Fruit fly (Drosophila melanogaster): ENCODE measurements around the gene tub.

- TF ChIP-seq h (optimal IDR thresholded peaks at IDR 0.05), result no peak
- TF ChIP-seq insv (optimal IDR thresholded peaks at IDR 0.05), result no peak
Observed at dm6 chr3R:4400497-4400833, 12.9 kb downstream of the tub start, which contains the start of gene CG14647.

Data from Kc167 (cell line).